Worm (Caenorhabditis elegans) whole organism, L3 larva: Measurements from ENCODE around the gene Y44F5A.1.

Experiments used
- nhr-237 ChIP-seq: fragments of 150-350 bp; optimal IDR thresholded peaks from 2 replicates; lab custom pipeline; 2014; ENCODE audit warnings: missing biosample characterization, missing genetic modification characterization
- nhr-28 ChIP-seq: fragments of 150-350 bp; optimal IDR thresholded peaks from 2 replicates; lab custom pipeline; 2014; ENCODE audit warnings: missing biosample characterization, missing genetic modification characterization

DNA sequence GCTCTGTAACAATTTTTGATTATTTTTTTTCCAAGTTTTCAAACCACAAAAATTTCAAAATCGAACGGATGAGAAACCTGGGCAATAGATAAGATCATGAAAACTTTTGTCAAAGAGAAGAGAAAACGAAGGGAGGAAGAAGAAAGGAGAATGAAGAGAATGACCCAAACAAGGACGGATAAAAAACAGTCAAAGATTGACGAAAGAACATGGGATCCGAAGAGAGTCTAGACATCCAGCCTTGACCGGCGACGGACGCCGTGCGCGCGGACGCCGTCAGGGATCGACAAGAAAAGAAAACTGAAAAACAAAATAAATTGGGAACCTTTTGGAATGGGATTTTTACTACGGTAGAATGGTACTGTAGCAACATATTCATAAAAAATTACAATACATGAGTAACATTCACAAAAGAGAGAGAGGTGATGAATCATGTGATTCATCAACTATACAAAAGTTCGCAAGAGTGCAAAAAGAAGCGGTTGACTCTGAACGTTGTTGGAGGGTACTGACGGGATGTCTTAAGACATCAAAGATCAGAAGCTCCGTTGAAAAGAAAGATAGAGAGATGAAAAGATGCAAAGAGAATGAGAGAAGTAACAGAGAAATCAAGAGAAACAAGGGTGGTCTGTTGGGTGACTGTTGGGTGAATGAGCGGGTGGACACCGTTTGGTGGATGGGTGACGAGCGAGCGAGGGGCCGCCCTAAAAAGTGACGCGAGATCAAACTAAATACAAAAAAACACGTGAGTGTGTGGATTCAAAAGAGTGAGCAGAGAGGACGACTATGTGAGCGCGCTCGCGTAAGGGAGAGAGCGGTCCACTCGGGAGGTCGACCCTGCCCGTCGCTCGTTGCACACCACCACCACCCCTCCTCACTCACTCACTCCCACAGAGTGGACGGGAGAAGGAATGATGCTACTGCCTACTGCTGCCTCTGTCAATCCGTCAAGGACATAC is 33.0 kb upstream of the Y44F5A.1 start, which contains the start of gene sup-26:
- TF ChIP-seq nhr-28 (tag; lab: Kevin White, UChicago): no peak
- no peak for TF ChIP-seq nhr-237
